Fruit fly (Drosophila melanogaster) whole organism, embryonic: ENCODE measurements around the gene nkt.
A peak's percentile ranks its signal among the peaks of the same experiment; 100 is the strongest.

Source experiments
- Adf1 ChIP-seq: fragments of 200-800 bp; sonication (Bioruptor generic); IDR thresholded peaks from 2 replicates; pipeline ENCODE4 v1.3.6; 2022; ENCODE audit warnings: missing biosample characterization, missing genetic modification characterization
- Antp ChIP-seq: fragments of 200-800 bp; sonication (Bioruptor generic); optimal IDR thresholded peaks from 3 replicates; lab custom pipeline; 2016; ENCODE audit warnings: missing biosample characterization, missing genetic modification characterization
- CG11085 ChIP-seq: fragments of 200-800 bp; sonication (Bioruptor generic); IDR thresholded peaks from 2 replicates; pipeline ENCODE4 v1.3.6; 2022; ENCODE audit warnings: missing biosample characterization, missing genetic modification characterization
- CG11504 ChIP-seq: fragments of 200-800 bp; sonication (Bioruptor generic); optimal IDR thresholded peaks from 3 replicates; lab custom pipeline; 2019; ENCODE audit warnings: missing biosample characterization, mild to moderate bottlenecking, missing genetic modification characterization, moderate library complexity
- CG11696 ChIP-seq: fragments of 200-800 bp; sonication (Bioruptor generic); IDR thresholded peaks from 2 replicates; pipeline ENCODE4 v1.3.6; 2022; ENCODE audit warnings: missing biosample characterization, missing genetic modification characterization
- CG13287 ChIP-seq: fragments of 200-800 bp; sonication (Bioruptor generic); IDR thresholded peaks from 2 replicates; pipeline ENCODE4 v1.3.6; 2022; ENCODE audit warnings: missing biosample characterization, missing genetic modification characterization; ENCODE audit not compliant: partially characterized antibody
- CG1832 ChIP-seq: fragments of 200-800 bp; sonication (Bioruptor generic); optimal IDR thresholded peaks from 2 replicates; lab custom pipeline; 2017; ENCODE audit warnings: missing biosample characterization, mild to moderate bottlenecking, missing genetic modification characterization, inconsistent platforms
- CG18619 ChIP-seq: fragments of 200-800 bp; sonication (Bioruptor generic); optimal IDR thresholded peaks from 3 replicates; lab custom pipeline; 2017; ENCODE audit warnings: missing biosample characterization, mild to moderate bottlenecking, missing genetic modification characterization
- CG31365 ChIP-seq: fragments of 200-800 bp; sonication (Bioruptor generic); optimal IDR thresholded peaks from 2 replicates; lab custom pipeline; 2018; ENCODE audit warnings: missing biosample characterization, mild to moderate bottlenecking, missing genetic modification characterization
- CG3847 ChIP-seq: fragments of 200-800 bp; sonication (Bioruptor generic); IDR thresholded peaks from 2 replicates; pipeline ENCODE4 v1.3.6; 2022; ENCODE audit warnings: missing biosample characterization, missing genetic modification characterization
- CG4360 ChIP-seq: fragments of 200-800 bp; sonication (Bioruptor generic); IDR thresholded peaks from 2 replicates; pipeline ENCODE4 v1.3.6; 2022; ENCODE audit warnings: missing biosample characterization, missing genetic modification characterization
- CG4730 ChIP-seq: fragments of 200-800 bp; sonication (Bioruptor generic); IDR thresholded peaks from 2 replicates; pipeline ENCODE4 v1.3.6; 2022; ENCODE audit warnings: missing biosample characterization, missing genetic modification characterization
- CG6765 ChIP-seq: fragments of 200-800 bp; sonication (Bioruptor generic); optimal IDR thresholded peaks from 3 replicates; lab custom pipeline; 2017; ENCODE audit warnings: missing biosample characterization, mild to moderate bottlenecking, missing genetic modification characterization
- CG7372 ChIP-seq: fragments of 200-800 bp; sonication (Bioruptor generic); IDR thresholded peaks from 2 replicates; pipeline ENCODE4 v1.3.6; 2022; ENCODE audit warnings: missing biosample characterization, missing genetic modification characterization
- CG8281 ChIP-seq: fragments of 200-800 bp; sonication (Bioruptor generic); optimal IDR thresholded peaks from 2 replicates; lab custom pipeline; 2018; ENCODE audit warnings: missing biosample characterization, mild to moderate bottlenecking, missing genetic modification characterization, moderate library complexity
- CG9817 ChIP-seq: fragments of 200-800 bp; sonication (Bioruptor generic); optimal IDR thresholded peaks from 2 replicates; lab custom pipeline; 2018; ENCODE audit warnings: missing biosample characterization, mild to moderate bottlenecking, missing genetic modification characterization, moderate library complexity
- CG9932 ChIP-seq: fragments of 200-800 bp; sonication (Bioruptor generic); IDR thresholded peaks from 2 replicates; pipeline ENCODE4 v1.3.6; 2022; ENCODE audit warnings: missing biosample characterization, missing genetic modification characterization
- Camta ChIP-seq: fragments of 200-800 bp; sonication (Bioruptor generic); optimal IDR thresholded peaks from 2 replicates; lab custom pipeline; 2016; ENCODE audit warnings: missing biosample characterization, missing genetic modification characterization
- D ChIP-seq, 2 experiments: fragments of 200-800 bp in 1 of 2; fragments of >200 bp in 1 of 2; sonication (Bioruptor generic) in 1 of 2; optimal IDR thresholded peaks; 2 replicates in 1 of 2; 3 replicates in 1 of 2; lab custom pipeline; 2017; ENCODE audit warnings: mild to moderate bottlenecking in 1 of 2, missing biosample characterization in 1 of 2, missing genetic modification characterization in 1 of 2, missing genetic modification reagents in 1 of 2
- D19B ChIP-seq: fragments of 200-800 bp; sonication (Bioruptor generic); optimal IDR thresholded peaks from 2 replicates; lab custom pipeline; 2017; ENCODE audit warnings: missing biosample characterization, mild to moderate bottlenecking, missing genetic modification characterization
- Dek ChIP-seq: fragments of 200-800 bp; sonication (Bioruptor generic); optimal IDR thresholded peaks from 3 replicates; lab custom pipeline; 2019; ENCODE audit warnings: missing biosample characterization, mild to moderate bottlenecking, missing genetic modification characterization, moderate library complexity
- Dfd ChIP-seq, 2 experiments: fragments of >200 bp; optimal IDR thresholded peaks; 2 replicates each; lab custom pipeline; 2017; ENCODE audit warnings: missing biosample characterization in 2 of 2, missing genetic modification characterization in 2 of 2
- Dll ChIP-seq: fragments of 200-800 bp; sonication (Bioruptor generic); IDR thresholded peaks from 4 replicates; pipeline ENCODE4 v1.3.6; 2022; ENCODE audit warnings: missing biosample characterization, missing genetic modification characterization; ENCODE audit not compliant: partially characterized antibody
- Ets97D ChIP-seq: fragments of 200-800 bp; sonication (Bioruptor generic); optimal IDR thresholded peaks from 3 replicates; lab custom pipeline; 2016; ENCODE audit warnings: missing biosample characterization, missing genetic modification characterization
- HHEX ChIP-seq: fragments of 200-800 bp; sonication (Bioruptor generic); optimal IDR thresholded peaks from 3 replicates; lab custom pipeline; 2017; ENCODE audit warnings: missing biosample characterization, mild to moderate bottlenecking, missing genetic modification characterization, missing genetic modification reagents
- Hr51 ChIP-seq, 2 experiments: fragments of 200-800 bp; sonication (Bioruptor generic); optimal IDR thresholded peaks; 2 replicates in 1 of 2; 3 replicates in 1 of 2; lab custom pipeline; 2016 to 2018; ENCODE audit warnings: missing biosample characterization in 2 of 2, missing genetic modification characterization in 2 of 2, mild to moderate bottlenecking in 1 of 2, moderate library complexity in 1 of 2
- Mad ChIP-seq: fragments of 200-800 bp; sonication (Bioruptor generic); optimal IDR thresholded peaks from 2 replicates; lab custom pipeline; 2016; ENCODE audit warnings: missing biosample characterization, missing genetic modification characterization
- NC2α ChIP-seq: fragments of 200-800 bp; sonication (Bioruptor generic); optimal IDR thresholded peaks from 2 replicates; lab custom pipeline; 2016; ENCODE audit warnings: missing biosample characterization, missing genetic modification characterization
- NC2β ChIP-seq: fragments of 200-800 bp; sonication (Bioruptor generic); optimal IDR thresholded peaks from 2 replicates; lab custom pipeline; 2016; ENCODE audit warnings: missing biosample characterization, missing genetic modification characterization
- NfI ChIP-seq: fragments of 200-800 bp; sonication (Bioruptor generic); optimal IDR thresholded peaks from 3 replicates; lab custom pipeline; 2018; ENCODE audit warnings: missing biosample characterization, mild to moderate bottlenecking, missing genetic modification characterization, moderate library complexity
- Scr ChIP-seq: fragments of 200-800 bp; sonication (Bioruptor generic); IDR thresholded peaks from 2 replicates; pipeline ENCODE4 v1.3.6; 2022; ENCODE audit warnings: missing biosample characterization, missing genetic modification characterization; ENCODE audit not compliant: partially characterized antibody
- Sox100B ChIP-seq: fragments of 200-800 bp; sonication (Bioruptor generic); optimal IDR thresholded peaks from 3 replicates; lab custom pipeline; 2018; ENCODE audit warnings: missing biosample characterization, mild to moderate bottlenecking, missing genetic modification characterization
- Trl ChIP-seq, 3 experiments: fragments of >200 bp in 2 of 3; fragments of 200-800 bp in 1 of 3; sonication (Bioruptor generic) in 1 of 3; optimal IDR thresholded peaks; 2 replicates in 1 of 3; 3 replicates in 2 of 3; lab custom pipeline; 2016 to 2017; ENCODE audit warnings: missing biosample characterization in 1 of 3, missing genetic modification characterization in 1 of 3
- amos ChIP-seq: fragments of 200-800 bp; sonication (Bioruptor generic); IDR thresholded peaks from 2 replicates; pipeline ENCODE4 v1.3.6; 2022; ENCODE audit warnings: missing biosample characterization, missing genetic modification characterization; ENCODE audit not compliant: partially characterized antibody
- cg ChIP-seq: fragments of 200-800 bp; sonication (Bioruptor generic); optimal IDR thresholded peaks from 3 replicates; lab custom pipeline; 2019; ENCODE audit warnings: missing biosample characterization, mild to moderate bottlenecking, missing genetic modification characterization, moderate library complexity
- esg ChIP-seq: fragments of 200-800 bp; sonication (Bioruptor generic); conservative IDR thresholded peaks from 2 replicates; pipeline ENCODE4 v1.3.6; 2022; ENCODE audit warnings: missing biosample characterization, missing genetic modification characterization
- hth ChIP-seq: fragments of >200 bp; optimal IDR thresholded peaks from 2 replicates; lab custom pipeline; 2017; ENCODE audit warnings: inconsistent platforms
- kay ChIP-seq: fragments of 200-800 bp; sonication (Bioruptor generic); optimal IDR thresholded peaks from 2 replicates; lab custom pipeline; 2016; ENCODE audit warnings: missing biosample characterization, missing genetic modification characterization
- ken ChIP-seq: fragments of 200-800 bp; sonication (Bioruptor generic); IDR thresholded peaks from 3 replicates; pipeline ENCODE4 v1.3.6; 2022; ENCODE audit warnings: missing biosample characterization, missing genetic modification characterization
- onecut ChIP-seq: fragments of 200-800 bp; sonication (Bioruptor generic); IDR thresholded peaks from 2 replicates; pipeline ENCODE4 v1.3.6; 2022; ENCODE audit warnings: missing biosample characterization, missing genetic modification characterization
- org-1 ChIP-seq: fragments of 200-800 bp; sonication (Bioruptor generic); optimal IDR thresholded peaks from 2 replicates; lab custom pipeline; 2017; ENCODE audit warnings: missing biosample characterization, missing genetic modification characterization
- pita ChIP-seq: fragments of 200-800 bp; sonication (Bioruptor generic); optimal IDR thresholded peaks from 2 replicates; lab custom pipeline; 2017; ENCODE audit warnings: missing biosample characterization, mild to moderate bottlenecking, missing genetic modification characterization
- pros ChIP-seq: fragments of 200-800 bp; sonication (Bioruptor generic); optimal IDR thresholded peaks from 3 replicates; lab custom pipeline; 2019; ENCODE audit warnings: missing biosample characterization, mild to moderate bottlenecking, missing genetic modification characterization, moderate library complexity
- rib ChIP-seq: fragments of 200-800 bp; sonication (Bioruptor generic); IDR thresholded peaks from 2 replicates; pipeline ENCODE4 v1.3.6; 2022; ENCODE audit warnings: missing biosample characterization, missing genetic modification characterization
- sens ChIP-seq: fragments of 200-800 bp; sonication (Bioruptor generic); peaks from one replicate; lab custom pipeline; 2016; ENCODE audit warnings: missing biosample characterization, missing genetic modification characterization
- slou ChIP-seq: fragments of 200-800 bp; sonication (Bioruptor generic); optimal IDR thresholded peaks from 3 replicates; lab custom pipeline; 2016; ENCODE audit warnings: missing biosample characterization, missing genetic modification characterization
- sug ChIP-seq: fragments of 200-800 bp; optimal IDR thresholded peaks from 2 replicates; lab custom pipeline; 2019; ENCODE audit warnings: missing biosample characterization, mild to moderate bottlenecking, missing genetic modification characterization, moderate library complexity
- tap ChIP-seq: fragments of 200-800 bp; optimal IDR thresholded peaks from 3 replicates; lab custom pipeline; 2019; ENCODE audit warnings: missing biosample characterization, mild to moderate bottlenecking, missing genetic modification characterization, moderate library complexity

The nkt gene

DNA sequence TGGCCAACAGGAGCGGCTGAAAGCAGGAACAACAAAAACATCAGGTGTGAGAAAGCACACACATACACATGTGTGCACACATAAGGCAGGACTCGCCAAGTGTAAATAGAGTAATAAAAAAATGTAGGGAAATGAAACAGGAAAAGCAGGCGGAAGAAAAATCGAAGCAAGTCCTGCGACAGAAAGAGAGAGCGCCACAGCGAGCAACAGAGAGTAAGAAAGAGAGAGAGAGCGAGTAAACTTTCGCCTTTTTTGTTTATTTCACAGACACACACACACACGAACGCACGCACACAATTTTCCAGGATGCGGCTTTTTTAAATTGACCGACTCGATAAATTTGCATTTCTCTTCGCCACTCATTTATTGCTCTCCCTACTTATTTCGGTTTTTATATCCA lies 4.3 kb upstream of the nkt start:
- TF ChIP-seq Camta (no peak), Antp (GFP tag; lab: Kevin White, UChicago) (no peak), ken (no peak), tap (no peak), Ets97D (GFP tag; lab: Kevin White, UChicago) (no peak), Trl (optimal IDR thresholded peaks at IDR 0.05; lab: Kevin White, UChicago) (peak; percentile 27 to 68), Trl (GFP tag; optimal IDR thresholded peaks at IDR 0.05; lab: Kevin White, UChicago) (no peak), onecut (peak; percentile 64), CG4360 (GFP tag; lab: Robert Waterston, UW) (peak; percentile 4; the same call in 1 of the 2 replicates), sens (GFP tag; lab: Kevin White, UChicago) (peak; percentile 47), Dfd (GFP tag; optimal IDR thresholded peaks at IDR 0.05; lab: Kevin White, UChicago) (peak in 1 of 2 experiments; percentile 6), cg (GFP tag; lab: Kevin White, UChicago) (peak; percentile 38), CG9817 (tag; lab: Kevin White, UChicago) (no peak), CG1832 (GFP tag; lab: Kevin White, UChicago) (peak; percentile 29)

DNA sequence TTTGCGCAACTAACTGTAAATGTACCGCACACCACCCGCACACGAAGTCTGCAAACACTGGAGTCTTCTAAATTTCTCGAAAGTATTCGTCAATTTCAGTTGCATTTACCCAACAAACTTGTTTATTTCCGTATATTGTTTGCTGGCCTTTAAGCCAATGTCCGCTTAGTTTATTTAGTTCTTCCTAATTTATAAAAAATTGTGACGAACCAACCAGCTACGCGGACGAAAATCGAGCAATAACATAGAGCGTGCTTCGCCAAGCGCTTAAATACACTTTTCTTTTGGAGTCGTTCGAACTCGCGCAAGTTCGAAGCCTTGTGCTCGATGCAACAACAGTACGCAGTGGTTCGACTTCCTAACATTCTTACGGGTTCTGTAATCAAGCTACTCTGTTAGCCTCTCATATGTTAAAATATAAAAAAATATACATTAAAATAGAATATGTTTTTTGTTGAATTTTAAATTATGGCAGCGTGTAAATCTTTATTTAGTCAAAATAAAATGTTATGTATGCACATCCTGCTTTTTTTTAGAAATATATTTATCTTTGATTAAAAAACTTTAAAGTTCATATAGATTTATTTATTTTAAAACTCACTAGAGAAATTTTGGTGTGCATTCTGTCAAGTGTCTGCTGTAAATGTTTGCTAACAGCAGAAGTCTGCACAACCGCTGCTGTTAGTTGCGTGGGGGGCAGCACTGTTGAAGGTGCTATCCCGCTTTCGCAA lies 3.7 kb upstream of the nkt start, which contains the start of gene GlcAT-P:
Gene GlcAT-P, minus strand, starts transcription at position 246 of the 731 bp plus-strand sequence.
- TF ChIP-seq Hr51 (GFP tag; optimal IDR thresholded peaks at IDR 0.05; lab: Kevin White, UChicago) (peak in 1 of 2 experiments; percentile 86), CG11696 (GFP tag; lab: Robert Waterston, UW) (no peak), CG13287 (GFP tag; lab: Robert Waterston, UW) (no peak), Sox100B (peak; percentile 78), kay (GFP tag; lab: Kevin White, UChicago) (peak; percentile 24), esg (GFP tag; lab: Robert Waterston, UW) (peak; percentile 71), Dll (GFP tag; lab: Robert Waterston, UW) (no peak), pros (GFP tag; lab: Kevin White, UChicago) (no peak), rib (no peak), CG11085 (GFP tag; lab: Robert Waterston, UW) (0 out of 2 replicates have a peak, but pooled peaks have one; percentile 36), slou (GFP tag; lab: Kevin White, UChicago) (peak; percentile 11), NC2β (no peak), CG4730 (GFP tag; lab: Robert Waterston, UW) (no peak), Mad (GFP tag; lab: Kevin White, UChicago) (no peak), NC2α (GFP tag; lab: Kevin White, UChicago) (no peak), NfI (GFP tag; lab: Kevin White, UChicago) (peak; percentile 47), CG31365 (no peak), org-1 (GFP tag; lab: Kevin White, UChicago) (peak; percentile 37), hth (lab: Kevin White, UChicago) (no peak), CG8281 (tag; lab: Kevin White, UChicago) (peak; percentile 7), D19B (no peak), Dek (peak; percentile 73), CG7372 (GFP tag; lab: Robert Waterston, UW) (0 out of 2 replicates have a peak, but pooled peaks have one; percentile 43), CG9932 (peak; percentile 75), pita (GFP tag; lab: Kevin White, UChicago) (no peak), amos (GFP tag; lab: Robert Waterston, UW) (no peak; the same call in 1 of the 2 replicates), CG3847 (GFP tag; lab: Robert Waterston, UW) (peak; percentile 68), Adf1 (peak; percentile 54), CG11504 (peak; percentile 82), HHEX (GFP tag; lab: Kevin White, UChicago) (no peak), D (optimal IDR thresholded peaks at IDR 0.05; lab: Kevin White, UChicago) (no peak), D (GFP tag; optimal IDR thresholded peaks at IDR 0.05; lab: Kevin White, UChicago) (peak; percentile 35), CG6765 (GFP tag; lab: Kevin White, UChicago) (no peak), CG18619 (GFP tag; lab: Kevin White, UChicago) (peak; percentile 32), Scr (GFP tag; lab: Robert Waterston, UW) (no peak), sug (tag; lab: Kevin White, UChicago) (peak; percentile 83)
